Fruit fly (Drosophila melanogaster) Kc167 (cell line): ENCODE data around the gene modSP.

Experiments
- Sin3A ChIP-seq: fragments of >200 bp; optimal IDR thresholded peaks from 2 replicates; lab custom pipeline; 2018; ENCODE audit warnings: missing external identifiers
- h ChIP-seq: fragments of >200 bp; optimal IDR thresholded peaks from 3 replicates; lab custom pipeline; 2018; ENCODE audit warnings: missing external identifiers
- psq ChIP-seq: fragments of >200 bp; optimal IDR thresholded peaks from 2 replicates; lab custom pipeline; 2017; ENCODE audit warnings: missing external identifiers

- TF ChIP-seq psq (lab: Kevin White, UChicago) (no peak), Sin3A (lab: Kevin White, UChicago) (no peak), h (no peak)
These were observed 415 bp downstream of the modSP start for dm6 chr3R:16655000-16655493.
